Fruit fly (Drosophila melanogaster) whole organism, embryonic: ENCODE results near the gene CG5850.
A peak's percentile ranks its signal among the peaks of the same experiment; 100 is the strongest.

Experiments
- Antp ChIP-seq: fragments of 200-800 bp; sonication (Bioruptor generic); optimal IDR thresholded peaks from 3 replicates; lab custom pipeline; 2016; ENCODE audit warnings: missing biosample characterization, missing genetic modification characterization
- CG1024 ChIP-seq: fragments of 200-800 bp; sonication (Bioruptor generic); IDR thresholded peaks from 2 replicates; pipeline ENCODE4 v1.3.6; 2022; ENCODE audit warnings: missing biosample characterization, missing genetic modification characterization
- CG10366 ChIP-seq: fragments of 200-800 bp; sonication (Bioruptor generic); IDR thresholded peaks from 2 replicates; pipeline ENCODE4 v1.3.6; 2022; ENCODE audit warnings: missing biosample characterization, missing genetic modification characterization
- CG11504 ChIP-seq: fragments of 200-800 bp; sonication (Bioruptor generic); optimal IDR thresholded peaks from 3 replicates; lab custom pipeline; 2019; ENCODE audit warnings: missing biosample characterization, mild to moderate bottlenecking, missing genetic modification characterization, moderate library complexity
- CG12071 ChIP-seq: fragments of 200-800 bp; sonication (Bioruptor generic); optimal IDR thresholded peaks from 3 replicates; lab custom pipeline; 2018; ENCODE audit warnings: missing biosample characterization, mild to moderate bottlenecking, missing genetic modification characterization
- CG12236 ChIP-seq: fragments of 200-800 bp; sonication (Bioruptor generic); optimal IDR thresholded peaks from 2 replicates; lab custom pipeline; 2016; ENCODE audit warnings: missing biosample characterization, missing genetic modification characterization
- CG12942 ChIP-seq: fragments of 200-800 bp; sonication (Bioruptor generic); optimal IDR thresholded peaks from 3 replicates; lab custom pipeline; 2016; ENCODE audit warnings: missing biosample characterization, missing genetic modification characterization
- CG13775 ChIP-seq: fragments of 200-800 bp; sonication (Bioruptor generic); optimal IDR thresholded peaks from 3 replicates; lab custom pipeline; 2017; ENCODE audit warnings: missing biosample characterization, mild to moderate bottlenecking, missing genetic modification characterization
- CG1647 ChIP-seq: fragments of 200-800 bp; sonication (Bioruptor generic); optimal IDR thresholded peaks from 3 replicates; lab custom pipeline; 2016; ENCODE audit warnings: missing biosample characterization, missing genetic modification characterization
- CG2199 ChIP-seq: fragments of 200-800 bp; sonication (Bioruptor generic); IDR thresholded peaks from 3 replicates; pipeline ENCODE4 v1.3.6; 2022; ENCODE audit warnings: missing biosample characterization, missing genetic modification characterization
- CG2875 ChIP-seq: fragments of 200-800 bp; sonication (Bioruptor generic); optimal IDR thresholded peaks from 2 replicates; lab custom pipeline; 2017; ENCODE audit warnings: missing biosample characterization, mild to moderate bottlenecking, missing genetic modification characterization, missing genetic modification reagents
- CG31224 ChIP-seq: fragments of 200-800 bp; sonication (Bioruptor generic); IDR thresholded peaks from 2 replicates; pipeline ENCODE4 v1.3.6; 2022; ENCODE audit warnings: missing biosample characterization, missing genetic modification characterization
- CG32772 ChIP-seq: fragments of 200-800 bp; sonication (Bioruptor generic); IDR thresholded peaks from 2 replicates; pipeline ENCODE4 v1.3.6; 2022; ENCODE audit warnings: missing biosample characterization, missing genetic modification characterization
- CG6791 ChIP-seq: fragments of 200-800 bp; sonication (Bioruptor generic); IDR thresholded peaks from 3 replicates; pipeline ENCODE4 v1.3.6; 2022; ENCODE audit warnings: missing biosample characterization, missing genetic modification characterization; ENCODE audit not compliant: partially characterized antibody
- D19A ChIP-seq: fragments of 200-800 bp; optimal IDR thresholded peaks from 3 replicates; lab custom pipeline; 2019; ENCODE audit warnings: missing biosample characterization, mild to moderate bottlenecking, missing genetic modification characterization, moderate library complexity
- Dbx ChIP-seq: fragments of 200-800 bp; sonication (Bioruptor generic); IDR thresholded peaks from 3 replicates; pipeline ENCODE4 v1.3.6; 2022; ENCODE audit warnings: missing biosample characterization, missing genetic modification characterization
- Dfd ChIP-seq, 2 experiments: fragments of >200 bp; optimal IDR thresholded peaks; 2 replicates each; lab custom pipeline; 2017; ENCODE audit warnings: missing biosample characterization in 2 of 2, missing genetic modification characterization in 2 of 2
- Dip3 ChIP-seq: fragments of 200-800 bp; sonication (Bioruptor generic); optimal IDR thresholded peaks from 3 replicates; lab custom pipeline; 2016; ENCODE audit warnings: missing biosample characterization, missing genetic modification characterization
- ERR ChIP-seq: fragments of 200-800 bp; sonication (Bioruptor generic); optimal IDR thresholded peaks from 2 replicates; lab custom pipeline; 2016; ENCODE audit warnings: missing biosample characterization, missing genetic modification characterization
- Ets65A ChIP-seq: fragments of 200-800 bp; sonication (Bioruptor generic); peaks from one replicate; lab custom pipeline; 2016; ENCODE audit warnings: missing biosample characterization, missing genetic modification characterization
- NK7.1 ChIP-seq: fragments of 200-800 bp; sonication (Bioruptor generic); optimal IDR thresholded peaks from 3 replicates; lab custom pipeline; 2016; ENCODE audit warnings: missing biosample characterization, missing genetic modification characterization
- Nf-YA ChIP-seq: fragments of 200-800 bp; sonication (Bioruptor generic); IDR thresholded peaks from 2 replicates; pipeline ENCODE4 v1.3.6; 2022; ENCODE audit warnings: missing biosample characterization, missing genetic modification characterization
- Poxn ChIP-seq: fragments of 200-800 bp; sonication (Bioruptor generic); IDR thresholded peaks from 2 replicates; pipeline ENCODE4 v1.3.6; 2022; ENCODE audit warnings: missing biosample characterization, missing genetic modification characterization
- Rfx ChIP-seq: fragments of 200-800 bp; sonication (Bioruptor generic); IDR thresholded peaks from 2 replicates; pipeline ENCODE4 v1.3.6; 2022; ENCODE audit warnings: missing biosample characterization, missing genetic modification characterization
- Scr ChIP-seq: fragments of 200-800 bp; sonication (Bioruptor generic); IDR thresholded peaks from 2 replicates; pipeline ENCODE4 v1.3.6; 2022; ENCODE audit warnings: missing biosample characterization, missing genetic modification characterization; ENCODE audit not compliant: partially characterized antibody
- Sin3A ChIP-seq: fragments of >200 bp; optimal IDR thresholded peaks from 2 replicates; lab custom pipeline; 2018
- Six4 ChIP-seq: fragments of 200-800 bp; sonication (Bioruptor generic); optimal IDR thresholded peaks from 2 replicates; lab custom pipeline; 2016; ENCODE audit warnings: missing biosample characterization, missing genetic modification characterization
- Taf1 ChIP-seq: fragments of 200-800 bp; sonication (Bioruptor generic); IDR thresholded peaks from 2 replicates; pipeline ENCODE4 v1.3.6; 2022; ENCODE audit warnings: missing biosample characterization, missing genetic modification characterization
- Trl ChIP-seq, 3 experiments: fragments of >200 bp in 2 of 3; fragments of 200-800 bp in 1 of 3; sonication (Bioruptor generic) in 1 of 3; optimal IDR thresholded peaks; 2 replicates in 1 of 3; 3 replicates in 2 of 3; lab custom pipeline; 2016 to 2017; ENCODE audit warnings: missing biosample characterization in 1 of 3, missing genetic modification characterization in 1 of 3
- Xrp1 ChIP-seq: fragments of 200-800 bp; sonication (Bioruptor generic); IDR thresholded peaks from 2 replicates; pipeline ENCODE4 v1.3.6; 2022; ENCODE audit warnings: missing biosample characterization, missing genetic modification characterization
- ap ChIP-seq: fragments of 200-800 bp; sonication (Bioruptor generic); IDR thresholded peaks from 2 replicates; pipeline ENCODE4 v1.3.6; 2022; ENCODE audit warnings: missing biosample characterization, missing genetic modification characterization
- dmrt99B ChIP-seq: fragments of 200-800 bp; sonication (Bioruptor generic); optimal IDR thresholded peaks from 2 replicates; lab custom pipeline; 2018; ENCODE audit warnings: missing biosample characterization, mild to moderate bottlenecking, missing genetic modification characterization, moderate library complexity
- emc ChIP-seq: fragments of 200-800 bp; sonication (Bioruptor generic); optimal IDR thresholded peaks from 2 replicates; lab custom pipeline; 2016; ENCODE audit warnings: missing biosample characterization, missing genetic modification characterization
- esg ChIP-seq: fragments of 200-800 bp; sonication (Bioruptor generic); conservative IDR thresholded peaks from 2 replicates; pipeline ENCODE4 v1.3.6; 2022; ENCODE audit warnings: missing biosample characterization, missing genetic modification characterization
- ewg ChIP-seq: fragments of 200-800 bp; sonication (Bioruptor generic); optimal IDR thresholded peaks from 3 replicates; lab custom pipeline; 2017; ENCODE audit warnings: mild to moderate bottlenecking, missing biosample characterization, missing genetic modification reagents, missing genetic modification characterization
- gfzf ChIP-seq: fragments of 200-800 bp; sonication (Bioruptor generic); optimal IDR thresholded peaks from 2 replicates; lab custom pipeline; 2016; ENCODE audit warnings: missing biosample characterization, mild to moderate bottlenecking, missing genetic modification characterization, moderate library complexity
- hbn ChIP-seq: fragments of 200-800 bp; sonication (Bioruptor generic); IDR thresholded peaks from 2 replicates; pipeline ENCODE4 v1.3.6; 2022; ENCODE audit warnings: missing biosample characterization, missing genetic modification characterization; ENCODE audit not compliant: partially characterized antibody
- ind ChIP-seq: fragments of 200-800 bp; sonication (Bioruptor generic); optimal IDR thresholded peaks from 3 replicates; lab custom pipeline; 2016; ENCODE audit warnings: missing biosample characterization, missing genetic modification characterization
- insv ChIP-seq, 2 experiments: fragments of 200-800 bp; sonication (Bioruptor generic); optimal IDR thresholded peaks; 3 replicates each; lab custom pipeline; 2016 to 2018; ENCODE audit warnings: missing biosample characterization in 2 of 2, missing genetic modification characterization in 2 of 2
- lov ChIP-seq, 2 experiments: fragments of 200-800 bp in 1 of 2; fragments of >200 bp in 1 of 2; sonication (Bioruptor generic) in 1 of 2; IDR thresholded peaks in 1 of 2; optimal IDR thresholded peaks in 1 of 2; 2 replicates in 1 of 2; 3 replicates in 1 of 2; pipeline versions ENCODE4 v1.3.6 to Lab custom; 2017 to 2022; ENCODE audit warnings: missing biosample characterization in 1 of 2, missing genetic modification characterization in 1 of 2
- mam ChIP-seq: fragments of 200-800 bp; sonication (Bioruptor generic); optimal IDR thresholded peaks from 3 replicates; lab custom pipeline; 2016; ENCODE audit warnings: missing biosample characterization, missing genetic modification characterization
- nmo ChIP-seq: fragments of 200-800 bp; sonication (Bioruptor generic); optimal IDR thresholded peaks from 2 replicates; lab custom pipeline; 2018; ENCODE audit warnings: missing biosample characterization, mild to moderate bottlenecking, missing genetic modification characterization, moderate library complexity
- org-1 ChIP-seq: fragments of 200-800 bp; sonication (Bioruptor generic); optimal IDR thresholded peaks from 2 replicates; lab custom pipeline; 2017; ENCODE audit warnings: missing biosample characterization, missing genetic modification characterization
- salm ChIP-seq: fragments of 200-800 bp; sonication (Bioruptor generic); optimal IDR thresholded peaks from 2 replicates; lab custom pipeline; 2018; ENCODE audit warnings: missing biosample characterization, mild to moderate bottlenecking, missing genetic modification characterization
- sc ChIP-seq, 3 experiments: fragments of >200 bp in 2 of 3; fragments of 200-800 bp in 1 of 3; sonication (Bioruptor generic) in 1 of 3; optimal IDR thresholded peaks; 2 replicates in 2 of 3; 3 replicates in 1 of 3; lab custom pipeline; 2017; ENCODE audit warnings: mild to moderate bottlenecking in 1 of 3, missing biosample characterization in 1 of 3, missing genetic modification characterization in 1 of 3, missing genetic modification reagents in 1 of 3
- sens ChIP-seq: fragments of 200-800 bp; sonication (Bioruptor generic); peaks from one replicate; lab custom pipeline; 2016; ENCODE audit warnings: missing biosample characterization, missing genetic modification characterization
- sqz ChIP-seq: fragments of 200-800 bp; sonication (Bioruptor generic); optimal IDR thresholded peaks from 3 replicates; lab custom pipeline; 2018; ENCODE audit warnings: missing biosample characterization, mild to moderate bottlenecking, missing genetic modification characterization
- sr ChIP-seq: fragments of 200-800 bp; sonication (Bioruptor generic); IDR thresholded peaks from 3 replicates; pipeline ENCODE4 v1.3.6; 2022; ENCODE audit warnings: missing biosample characterization, missing genetic modification characterization
- vvl ChIP-seq: fragments of 200-800 bp; sonication (Bioruptor generic); IDR thresholded peaks from 2 replicates; pipeline ENCODE4 v1.3.6; 2022; ENCODE audit warnings: missing biosample characterization, missing genetic modification characterization
- wor ChIP-seq: fragments of 200-800 bp; sonication (Bioruptor generic); IDR thresholded peaks from 2 replicates; pipeline ENCODE4 v1.3.6; 2022; ENCODE audit warnings: missing biosample characterization, missing genetic modification characterization
- zfh2 ChIP-seq: fragments of 200-800 bp; sonication (Bioruptor generic); optimal IDR thresholded peaks from 2 replicates; lab custom pipeline; 2016; ENCODE audit warnings: missing biosample characterization, missing genetic modification characterization

Gene CG5850

dm6 chr2L:9954119-9954518, 9.6 kb downstream of the CG5850 start, which contains the start of the genes CG13126 and CG4709 (continued):
- TF ChIP-seq CG12071 (GFP tag; lab: Kevin White, UChicago) (peak; percentile 29), sqz (peak; percentile 84), CG6791 (GFP tag; lab: Robert Waterston, UW) (no peak), CG1024 (GFP tag; lab: Robert Waterston, UW) (peak; percentile 66; the same call in 1 of the 2 replicates), salm (peak; percentile 82), D19A (peak; percentile 90), insv (GFP tag; optimal IDR thresholded peaks at IDR 0.05; lab: Kevin White, UChicago) (peak in 1 of 2 experiments; percentile 45), Six4 (GFP tag; lab: Kevin White, UChicago) (peak; percentile 90), Trl (optimal IDR thresholded peaks at IDR 0.05; lab: Kevin White, UChicago) (no peak), Trl (GFP tag; optimal IDR thresholded peaks at IDR 0.05; lab: Kevin White, UChicago) (peak; percentile 40), org-1 (peak; percentile 86), Nf-YA (GFP tag; lab: Robert Waterston, UW) (peak; percentile 71), NK7.1 (peak; percentile 29), hbn (GFP tag; lab: Robert Waterston, UW) (no peak), esg (peak; percentile 88), sr (GFP tag; lab: Robert Waterston, UW) (no peak), ap (GFP tag; lab: Robert Waterston, UW) (peak; percentile 83), emc (GFP tag; lab: Kevin White, UChicago) (peak; percentile 1), Dbx (GFP tag; lab: Robert Waterston, UW) (peak; percentile 87; the same call in 2 of the 3 replicates), Ets65A (GFP tag; lab: Kevin White, UChicago) (peak; percentile 90), Rfx (GFP tag; lab: Robert Waterston, UW) (peak; percentile 92), zfh2 (peak; percentile 49), CG12236 (GFP tag; lab: Kevin White, UChicago) (peak; percentile 6), ind (GFP tag; lab: Kevin White, UChicago) (peak; percentile 91), Antp (GFP tag; lab: Kevin White, UChicago) (peak; percentile 13), CG10366 (GFP tag; lab: Robert Waterston, UW) (peak; percentile 87), Sin3A (peak; percentile 18), ewg (GFP tag; lab: Kevin White, UChicago) (peak; percentile 74), dmrt99B (tag; lab: Kevin White, UChicago) (peak; percentile 94), ERR (GFP tag; lab: Kevin White, UChicago) (no peak), CG13775 (GFP tag; lab: Kevin White, UChicago) (peak; percentile 92), nmo (peak; percentile 97), vvl (GFP tag; lab: Robert Waterston, UW) (peak; percentile 97), Dfd (GFP tag; optimal IDR thresholded peaks at IDR 0.05; lab: Kevin White, UChicago) (no peak), sc (optimal IDR thresholded peaks at IDR 0.05; lab: Kevin White, UChicago) (no peak), sc (GFP tag; optimal IDR thresholded peaks at IDR 0.05; lab: Kevin White, UChicago) (peak; percentile 82), CG31224 (GFP tag; lab: Robert Waterston, UW) (peak; percentile 79), CG12942 (peak; percentile 87), CG2199 (GFP tag; lab: Robert Waterston, UW) (peak; percentile 68; the same call in 1 of the 3 replicates), sens (GFP tag; lab: Kevin White, UChicago) (peak; percentile 96), Taf1 (GFP tag; lab: Robert Waterston, UW) (peak; percentile 53), mam (peak; percentile 46), Scr (GFP tag; lab: Robert Waterston, UW) (no peak), Poxn (no peak; the same call in 1 of the 2 replicates), CG32772 (GFP tag; lab: Robert Waterston, UW) (peak; percentile 89), Dip3 (GFP tag; lab: Kevin White, UChicago) (peak; percentile 52), gfzf (GFP tag; lab: Kevin White, UChicago) (no peak), wor (GFP tag; lab: Robert Waterston, UW) (peak; percentile 64), Xrp1 (peak; percentile 97), CG2875 (GFP tag; lab: Kevin White, UChicago) (peak; percentile 77), CG1647 (GFP tag; lab: Kevin White, UChicago) (peak; percentile 59), CG11504 (tag; lab: Kevin White, UChicago) (peak; percentile 91), lov (optimal IDR thresholded peaks at IDR 0.05; lab: Kevin White, UChicago) (no peak), lov (GFP tag; IDR thresholded peaks at IDR 0.05; lab: Robert Waterston, UW) (peak; percentile 68; the same call in 2 of the 3 replicates)
